Fruit fly (Drosophila melanogaster) whole organism, embryonic: Measurements from ENCODE around the gene Nup153.

ENCODE experiments used
- Ada2b ChIP-seq: fragments of 200-800 bp; sonication (Bioruptor generic); IDR thresholded peaks from 2 replicates; pipeline ENCODE4 v1.3.6; 2022; ENCODE audit warnings: missing biosample characterization, missing genetic modification characterization
- Atf3 ChIP-seq: fragments of 200-800 bp; sonication (Bioruptor generic); optimal IDR thresholded peaks from 3 replicates; lab custom pipeline; 2016; ENCODE audit warnings: missing biosample characterization, missing genetic modification characterization
- B-H2 ChIP-seq: fragments of 200-800 bp; sonication (Bioruptor generic); optimal IDR thresholded peaks from 2 replicates; lab custom pipeline; 2018; ENCODE audit warnings: missing biosample characterization, mild to moderate bottlenecking, missing genetic modification characterization
- C15 ChIP-seq: fragments of 200-800 bp; sonication (Bioruptor generic); IDR thresholded peaks from 3 replicates; pipeline ENCODE4 v1.3.6; 2022; ENCODE audit warnings: missing biosample characterization, missing genetic modification characterization
- CG10366 ChIP-seq: fragments of 200-800 bp; sonication (Bioruptor generic); IDR thresholded peaks from 2 replicates; pipeline ENCODE4 v1.3.6; 2022; ENCODE audit warnings: missing biosample characterization, missing genetic modification characterization
- CG11093 ChIP-seq: fragments of 200-800 bp; sonication (Bioruptor generic); IDR thresholded peaks from 3 replicates; pipeline ENCODE4 v1.3.6; 2022; ENCODE audit warnings: missing biosample characterization, missing genetic modification characterization
- CG11247 ChIP-seq: fragments of 200-800 bp; sonication (Bioruptor generic); IDR thresholded peaks from 2 replicates; pipeline ENCODE4 v1.3.6; 2022; ENCODE audit warnings: missing biosample characterization, missing genetic modification characterization
- CG11456 ChIP-seq: fragments of 200-800 bp; sonication (Bioruptor generic); IDR thresholded peaks from 3 replicates; pipeline ENCODE4 v1.3.6; 2022; ENCODE audit warnings: missing biosample characterization, missing genetic modification characterization
- CG12155 ChIP-seq: fragments of 200-800 bp; sonication (Bioruptor generic); optimal IDR thresholded peaks from 3 replicates; lab custom pipeline; 2016; ENCODE audit warnings: missing biosample characterization, missing genetic modification characterization
- CG13287 ChIP-seq: fragments of 200-800 bp; sonication (Bioruptor generic); IDR thresholded peaks from 2 replicates; pipeline ENCODE4 v1.3.6; 2022; ENCODE audit warnings: missing biosample characterization, missing genetic modification characterization; ENCODE audit not compliant: partially characterized antibody
- CG1529 ChIP-seq: fragments of 200-800 bp; sonication (Bioruptor generic); optimal IDR thresholded peaks from 3 replicates; lab custom pipeline; 2018; ENCODE audit warnings: missing biosample characterization, missing genetic modification characterization
- CG1603 ChIP-seq: fragments of 200-800 bp; sonication (Bioruptor generic); optimal IDR thresholded peaks from 2 replicates; lab custom pipeline; 2019; ENCODE audit warnings: missing biosample characterization, mild to moderate bottlenecking, missing genetic modification characterization, moderate library complexity
- CG17612 ChIP-seq: fragments of 200-800 bp; sonication (Bioruptor generic); IDR thresholded peaks from 2 replicates; pipeline ENCODE4 v1.3.6; 2022; ENCODE audit warnings: missing biosample characterization, missing genetic modification characterization
- CG18011 ChIP-seq: fragments of 200-800 bp; sonication (Bioruptor generic); optimal IDR thresholded peaks from 2 replicates; lab custom pipeline; 2017; ENCODE audit warnings: missing biosample characterization, missing genetic modification characterization, mild to moderate bottlenecking, moderate library complexity, missing genotype
- CG3838 ChIP-seq: fragments of 200-800 bp; sonication (Bioruptor generic); optimal IDR thresholded peaks from 3 replicates; lab custom pipeline; 2016; ENCODE audit warnings: missing biosample characterization, missing genetic modification characterization
- CG4328 ChIP-seq: fragments of 200-800 bp; sonication (Bioruptor generic); optimal IDR thresholded peaks from 3 replicates; lab custom pipeline; 2017; ENCODE audit warnings: missing biosample characterization, missing genetic modification reagents, missing genetic modification characterization
- CG6175 ChIP-seq: fragments of 200-800 bp; sonication (Bioruptor generic); IDR thresholded peaks from 3 replicates; pipeline ENCODE4 v1.3.6; 2022; ENCODE audit warnings: missing biosample characterization, missing genetic modification characterization
- CG6683 ChIP-seq: fragments of 200-800 bp; sonication (Bioruptor generic); optimal IDR thresholded peaks from 2 replicates; lab custom pipeline; 2017; ENCODE audit warnings: missing biosample characterization, mild to moderate bottlenecking, missing genetic modification characterization, missing genetic modification reagents
- CG8089 ChIP-seq: fragments of 200-800 bp; sonication (Bioruptor generic); optimal IDR thresholded peaks from 3 replicates; lab custom pipeline; 2016; ENCODE audit warnings: missing biosample characterization, missing genetic modification characterization
- CG8388 ChIP-seq: fragments of 200-800 bp; sonication (Bioruptor generic); optimal IDR thresholded peaks from 2 replicates; lab custom pipeline; 2019; ENCODE audit warnings: missing biosample characterization, mild to moderate bottlenecking, missing genetic modification characterization, moderate library complexity
- CG9609 ChIP-seq: fragments of 200-800 bp; sonication (Bioruptor generic); optimal IDR thresholded peaks from 3 replicates; lab custom pipeline; 2016; ENCODE audit warnings: missing biosample characterization, missing genetic modification characterization
- CG9797 ChIP-seq: fragments of 200-800 bp; sonication (Bioruptor generic); optimal IDR thresholded peaks from 3 replicates; lab custom pipeline; 2018; ENCODE audit warnings: missing biosample characterization, mild to moderate bottlenecking, missing genetic modification characterization
- CHES-1-like ChIP-seq: fragments of 200-800 bp; sonication (Bioruptor generic); optimal IDR thresholded peaks from 2 replicates; lab custom pipeline; 2016; ENCODE audit warnings: missing biosample characterization, missing genetic modification characterization
- E2f2 ChIP-seq: fragments of 200-800 bp; sonication (Bioruptor generic); IDR thresholded peaks from 2 replicates; pipeline ENCODE4 v1.3.6; 2022; ENCODE audit warnings: missing biosample characterization, missing genetic modification characterization
- HLH3B ChIP-seq: fragments of 200-800 bp; sonication (Bioruptor generic); IDR thresholded peaks from 2 replicates; pipeline ENCODE4 v1.3.6; 2022; ENCODE audit warnings: missing biosample characterization, missing genetic modification characterization
- HmgZ ChIP-seq: fragments of 200-800 bp; sonication (Bioruptor generic); optimal IDR thresholded peaks from 2 replicates; lab custom pipeline; 2018; ENCODE audit warnings: missing biosample characterization, mild to moderate bottlenecking, missing genetic modification characterization
- Jarid2 ChIP-seq: fragments of 200-800 bp; sonication (Bioruptor generic); optimal IDR thresholded peaks from 3 replicates; lab custom pipeline; 2017; ENCODE audit warnings: mild to moderate bottlenecking, missing biosample characterization, missing genetic modification reagents, missing genetic modification characterization
- MBD-R2 ChIP-seq: fragments of 200-800 bp; sonication (Bioruptor generic); IDR thresholded peaks from 2 replicates; pipeline ENCODE4 v1.3.6; 2022; ENCODE audit warnings: missing biosample characterization, missing genetic modification characterization
- Mrtf ChIP-seq: fragments of 200-800 bp; sonication (Bioruptor generic); IDR thresholded peaks from 3 replicates; pipeline ENCODE4 v1.3.6; 2022; ENCODE audit warnings: missing biosample characterization, missing genetic modification characterization
- Opbp ChIP-seq: fragments of 200-800 bp; sonication (Bioruptor generic); IDR thresholded peaks from 3 replicates; pipeline ENCODE4 v1.3.6; 2022; ENCODE audit warnings: missing biosample characterization, missing genetic modification characterization; ENCODE audit not compliant: partially characterized antibody
- Ptx1 ChIP-seq: fragments of 200-800 bp; sonication (Bioruptor generic); IDR thresholded peaks from 2 replicates; pipeline ENCODE4 v1.3.6; 2022; ENCODE audit warnings: missing biosample characterization, missing genetic modification characterization
- Xrp1 ChIP-seq: fragments of 200-800 bp; sonication (Bioruptor generic); IDR thresholded peaks from 2 replicates; pipeline ENCODE4 v1.3.6; 2022; ENCODE audit warnings: missing biosample characterization, missing genetic modification characterization
- ac ChIP-seq: fragments of 200-800 bp; sonication (Bioruptor generic); optimal IDR thresholded peaks from 3 replicates; lab custom pipeline; 2017; ENCODE audit warnings: missing biosample characterization, mild to moderate bottlenecking, missing genetic modification characterization
- ase ChIP-seq: fragments of 200-800 bp; sonication (Bioruptor generic); IDR thresholded peaks from 3 replicates; pipeline ENCODE4 v1.3.6; 2022; ENCODE audit warnings: missing biosample characterization, missing genetic modification characterization
- caup ChIP-seq: fragments of 200-800 bp; sonication (Bioruptor generic); optimal IDR thresholded peaks from 3 replicates; lab custom pipeline; 2017; ENCODE audit warnings: missing biosample characterization, mild to moderate bottlenecking, missing genetic modification characterization, moderate library complexity; ENCODE audit not compliant: severe bottlenecking
- fd3F ChIP-seq: fragments of 200-800 bp; sonication (Bioruptor generic); optimal IDR thresholded peaks from 2 replicates; lab custom pipeline; 2018; ENCODE audit warnings: missing biosample characterization, mild to moderate bottlenecking, missing genetic modification characterization, moderate library complexity
- fd96Cb ChIP-seq: fragments of 200-800 bp; sonication (Bioruptor generic); optimal IDR thresholded peaks from 2 replicates; lab custom pipeline; 2018; ENCODE audit warnings: missing biosample characterization, mild to moderate bottlenecking, missing genetic modification characterization, moderate library complexity
- grau ChIP-seq: fragments of 200-800 bp; optimal IDR thresholded peaks from 3 replicates; lab custom pipeline; 2019; ENCODE audit warnings: missing biosample characterization, mild to moderate bottlenecking, missing genetic modification characterization, moderate library complexity
- gsb ChIP-seq: fragments of 200-800 bp; sonication (Bioruptor generic); IDR thresholded peaks from 2 replicates; pipeline ENCODE4 v1.3.6; 2022; ENCODE audit warnings: missing biosample characterization, missing genetic modification characterization
- h ChIP-seq: fragments of >200 bp; optimal IDR thresholded peaks from 2 replicates; lab custom pipeline; 2017
- kah ChIP-seq: fragments of 200-800 bp; sonication (Bioruptor generic); optimal IDR thresholded peaks from 2 replicates; lab custom pipeline; 2018; ENCODE audit warnings: missing biosample characterization, mild to moderate bottlenecking, missing genetic modification characterization
- klu ChIP-seq: fragments of 200-800 bp; sonication (Bioruptor generic); IDR thresholded peaks from 2 replicates; pipeline ENCODE4 v1.3.6; 2022; ENCODE audit warnings: missing biosample characterization, missing genetic modification characterization
- lbe ChIP-seq: fragments of 200-800 bp; sonication (Bioruptor generic); optimal IDR thresholded peaks from 2 replicates; lab custom pipeline; 2016; ENCODE audit warnings: missing biosample characterization, mild to moderate bottlenecking, missing genetic modification characterization
- odd ChIP-seq: fragments of 200-800 bp; sonication (Bioruptor generic); optimal IDR thresholded peaks from 2 replicates; lab custom pipeline; 2017; ENCODE audit warnings: missing biosample characterization, mild to moderate bottlenecking, missing genetic modification characterization
- peb ChIP-seq: fragments of 200-800 bp; sonication (Bioruptor generic); IDR thresholded peaks from 2 replicates; pipeline ENCODE4 v1.3.6; 2022; ENCODE audit warnings: missing biosample characterization, missing genetic modification characterization
- phol ChIP-seq: fragments of 200-800 bp; sonication (Bioruptor generic); optimal IDR thresholded peaks from 3 replicates; lab custom pipeline; 2018; ENCODE audit warnings: missing biosample characterization, mild to moderate bottlenecking, missing genetic modification characterization, moderate library complexity
- pum ChIP-seq: fragments of 200-800 bp; sonication (Bioruptor generic); optimal IDR thresholded peaks from 2 replicates; lab custom pipeline; 2016; ENCODE audit warnings: missing biosample characterization, missing genetic modification characterization
- sima ChIP-seq: fragments of 200-800 bp; sonication (Bioruptor generic); optimal IDR thresholded peaks from 2 replicates; lab custom pipeline; 2016; ENCODE audit warnings: missing biosample characterization, missing genetic modification characterization
- so ChIP-seq: fragments of 200-800 bp; sonication (Bioruptor generic); IDR thresholded peaks from 3 replicates; pipeline ENCODE4 v1.3.6; 2022; ENCODE audit warnings: missing biosample characterization, missing genetic modification characterization
- stwl ChIP-seq: fragments of 200-800 bp; sonication (Bioruptor generic); optimal IDR thresholded peaks from 3 replicates; lab custom pipeline; 2018; ENCODE audit warnings: missing biosample characterization, mild to moderate bottlenecking, missing genetic modification characterization, moderate library complexity
- tap ChIP-seq: fragments of 200-800 bp; optimal IDR thresholded peaks from 3 replicates; lab custom pipeline; 2019; ENCODE audit warnings: missing biosample characterization, mild to moderate bottlenecking, missing genetic modification characterization, moderate library complexity
- vvl ChIP-seq: fragments of 200-800 bp; sonication (Bioruptor generic); IDR thresholded peaks from 2 replicates; pipeline ENCODE4 v1.3.6; 2022; ENCODE audit warnings: missing biosample characterization, missing genetic modification characterization
- wor ChIP-seq: fragments of 200-800 bp; sonication (Bioruptor generic); IDR thresholded peaks from 2 replicates; pipeline ENCODE4 v1.3.6; 2022; ENCODE audit warnings: missing biosample characterization, missing genetic modification characterization

Nup153 gene

dm6 chrX:16610601-16611058 is 11.6 kb downstream of the Nup153 start, which contains the start of gene mbt (continued):
- TF ChIP-seq caup (GFP tag; lab: Kevin White, UChicago) (no peak), Ptx1 (GFP tag; lab: Robert Waterston, UW) (no peak), ac (GFP tag; lab: Kevin White, UChicago) (no peak), klu (GFP tag; lab: Robert Waterston, UW) (no peak), stwl (peak; percentile 31), CG11093 (GFP tag; lab: Robert Waterston, UW) (no peak), CG1529 (GFP tag; lab: Kevin White, UChicago) (no peak), CG11456 (no peak; the same call in 2 of the 3 replicates), CG9797 (GFP tag; lab: Kevin White, UChicago) (peak; percentile 94), MBD-R2 (peak; percentile 71), Opbp (GFP tag; lab: Robert Waterston, UW) (peak; percentile 95), CG11247 (GFP tag; lab: Robert Waterston, UW) (no peak), CG17612 (GFP tag; lab: Robert Waterston, UW) (no peak), Ada2b (GFP tag; lab: Robert Waterston, UW) (no peak), Atf3 (GFP tag; lab: Kevin White, UChicago) (no peak), grau (tag; lab: Kevin White, UChicago) (peak; percentile 20), phol (tag; lab: Kevin White, UChicago) (peak; percentile 86), CG4328 (GFP tag; lab: Kevin White, UChicago) (no peak), pum (no peak), lbe (GFP tag; lab: Kevin White, UChicago) (no peak), h (lab: Kevin White, UChicago) (no peak), E2f2 (GFP tag; lab: Robert Waterston, UW) (peak; percentile 85), gsb (GFP tag; lab: Robert Waterston, UW) (no peak), CG6683 (GFP tag; lab: Kevin White, UChicago) (no peak), CG13287 (GFP tag; lab: Robert Waterston, UW) (peak; percentile 92), CG6175 (no peak), CHES-1-like (GFP tag; lab: Kevin White, UChicago) (peak; percentile 72), vvl (GFP tag; lab: Robert Waterston, UW) (no peak), CG18011 (no peak), CG9609 (peak; percentile 40), CG3838 (no peak), Xrp1 (GFP tag; lab: Robert Waterston, UW) (no peak), sima (no peak), odd (no peak), tap (no peak), B-H2 (GFP tag; lab: Kevin White, UChicago) (peak; percentile 26), CG1603 (tag; lab: Kevin White, UChicago) (no peak), C15 (GFP tag; lab: Robert Waterston, UW) (no peak), HLH3B (GFP tag; lab: Robert Waterston, UW) (no peak), peb (GFP tag; lab: Robert Waterston, UW) (no peak), ase (GFP tag; lab: Robert Waterston, UW) (no peak), CG10366 (GFP tag; lab: Robert Waterston, UW) (no peak), kah (GFP tag; lab: Kevin White, UChicago) (no peak), CG12155 (GFP tag; lab: Kevin White, UChicago) (peak; percentile 21), fd96Cb (no peak), CG8388 (no peak), HmgZ (peak; percentile 51), so (no peak), wor (GFP tag; lab: Robert Waterston, UW) (no peak), fd3F (GFP tag; lab: Kevin White, UChicago) (no peak), CG8089 (GFP tag; lab: Kevin White, UChicago) (no peak), Mrtf (GFP tag; lab: Robert Waterston, UW) (no peak), Jarid2 (GFP tag; lab: Kevin White, UChicago) (no peak)
